Fruit fly (Drosophila melanogaster) whole organism, embryonic: Measurements from ENCODE around the gene Bub1.
A peak's percentile ranks its signal among the peaks of the same experiment; 100 is the strongest.

Source experiments
- CG11398 ChIP-seq: fragments of 200-800 bp; sonication (Bioruptor generic); optimal IDR thresholded peaks from 2 replicates; lab custom pipeline; 2016; ENCODE audit warnings: missing biosample characterization, missing genetic modification characterization
- CG13287 ChIP-seq: fragments of 200-800 bp; sonication (Bioruptor generic); IDR thresholded peaks from 2 replicates; pipeline ENCODE4 v1.3.6; 2022; ENCODE audit warnings: missing biosample characterization, missing genetic modification characterization; ENCODE audit not compliant: partially characterized antibody
- CG13894 ChIP-seq: fragments of 200-800 bp; sonication (Bioruptor generic); optimal IDR thresholded peaks from 3 replicates; lab custom pipeline; 2018; ENCODE audit warnings: missing biosample characterization, mild to moderate bottlenecking, missing genetic modification characterization, moderate library complexity
- CG15479 ChIP-seq: fragments of 200-800 bp; sonication (Bioruptor generic); optimal IDR thresholded peaks from 3 replicates; lab custom pipeline; 2019; ENCODE audit warnings: missing biosample characterization, mild to moderate bottlenecking, missing genetic modification characterization, moderate library complexity
- CG2678 ChIP-seq: fragments of 200-800 bp; sonication (Bioruptor generic); optimal IDR thresholded peaks from 3 replicates; lab custom pipeline; 2019; ENCODE audit warnings: missing biosample characterization, mild to moderate bottlenecking, missing genetic modification characterization, moderate library complexity
- CG30403 ChIP-seq: fragments of 200-800 bp; sonication (Bioruptor generic); optimal IDR thresholded peaks from 3 replicates; lab custom pipeline; 2016; ENCODE audit warnings: missing biosample characterization, missing genetic modification characterization
- CG3065 ChIP-seq: fragments of 200-800 bp; sonication (Bioruptor generic); optimal IDR thresholded peaks from 2 replicates; lab custom pipeline; 2016; ENCODE audit warnings: missing biosample characterization, missing genetic modification characterization
- CG34224 ChIP-seq: fragments of 200-800 bp; sonication (Bioruptor generic); IDR thresholded peaks from 3 replicates; pipeline ENCODE4 v1.3.6; 2022; ENCODE audit warnings: missing biosample characterization, missing genetic modification characterization; ENCODE audit not compliant: partially characterized antibody
- CG3838 ChIP-seq: fragments of 200-800 bp; sonication (Bioruptor generic); optimal IDR thresholded peaks from 3 replicates; lab custom pipeline; 2016; ENCODE audit warnings: missing biosample characterization, missing genetic modification characterization
- CG4282 ChIP-seq: fragments of 200-800 bp; sonication (Bioruptor generic); optimal IDR thresholded peaks from 2 replicates; lab custom pipeline; 2016; ENCODE audit warnings: missing biosample characterization, missing genetic modification characterization
- CG4328 ChIP-seq: fragments of 200-800 bp; sonication (Bioruptor generic); optimal IDR thresholded peaks from 3 replicates; lab custom pipeline; 2017; ENCODE audit warnings: missing biosample characterization, missing genetic modification reagents, missing genetic modification characterization
- CG4854 ChIP-seq: fragments of 200-800 bp; sonication (Bioruptor generic); optimal IDR thresholded peaks from 2 replicates; lab custom pipeline; 2016; ENCODE audit warnings: missing biosample characterization, missing genetic modification characterization, inconsistent platforms
- CG5180 ChIP-seq: fragments of 200-800 bp; sonication (Bioruptor generic); optimal IDR thresholded peaks from 3 replicates; lab custom pipeline; 2017; ENCODE audit warnings: missing biosample characterization, missing genetic modification characterization, mild to moderate bottlenecking, moderate library complexity, missing genetic modification reagents
- CG7928 ChIP-seq: fragments of 200-800 bp; sonication (Bioruptor generic); optimal IDR thresholded peaks from 2 replicates; lab custom pipeline; 2017; ENCODE audit warnings: missing biosample characterization, mild to moderate bottlenecking, missing genetic modification characterization
- CG8290 ChIP-seq, 3 experiments: fragments of 200-800 bp; sonication (Bioruptor generic); optimal IDR thresholded peaks; 2 replicates each; lab custom pipeline; 2016 to 2019; ENCODE audit warnings: missing biosample characterization in 3 of 3, missing genetic modification characterization in 3 of 3, mild to moderate bottlenecking in 2 of 3, moderate library complexity in 1 of 3
- CG8359 ChIP-seq: fragments of 200-800 bp; sonication (Bioruptor generic); optimal IDR thresholded peaks from 2 replicates; lab custom pipeline; 2017; ENCODE audit warnings: missing biosample characterization, mild to moderate bottlenecking, missing genetic modification characterization, borderline replicate concordance
- CHES-1-like ChIP-seq: fragments of 200-800 bp; sonication (Bioruptor generic); optimal IDR thresholded peaks from 2 replicates; lab custom pipeline; 2016; ENCODE audit warnings: missing biosample characterization, missing genetic modification characterization
- Camta ChIP-seq: fragments of 200-800 bp; sonication (Bioruptor generic); optimal IDR thresholded peaks from 2 replicates; lab custom pipeline; 2016; ENCODE audit warnings: missing biosample characterization, missing genetic modification characterization
- D19A ChIP-seq: fragments of 200-800 bp; optimal IDR thresholded peaks from 3 replicates; lab custom pipeline; 2019; ENCODE audit warnings: missing biosample characterization, mild to moderate bottlenecking, missing genetic modification characterization, moderate library complexity
- Dfd ChIP-seq, 2 experiments: fragments of >200 bp; optimal IDR thresholded peaks; 2 replicates each; lab custom pipeline; 2017; ENCODE audit warnings: missing biosample characterization in 2 of 2, missing genetic modification characterization in 2 of 2
- Oli ChIP-seq: fragments of 200-800 bp; sonication (Bioruptor generic); optimal IDR thresholded peaks from 2 replicates; lab custom pipeline; 2018; ENCODE audit warnings: missing biosample characterization, mild to moderate bottlenecking, missing genetic modification characterization, moderate library complexity
- Opbp ChIP-seq: fragments of 200-800 bp; sonication (Bioruptor generic); IDR thresholded peaks from 3 replicates; pipeline ENCODE4 v1.3.6; 2022; ENCODE audit warnings: missing biosample characterization, missing genetic modification characterization; ENCODE audit not compliant: partially characterized antibody
- Sin3A ChIP-seq: fragments of >200 bp; optimal IDR thresholded peaks from 2 replicates; lab custom pipeline; 2018
- Sox102F ChIP-seq: fragments of 200-800 bp; sonication (Bioruptor generic); optimal IDR thresholded peaks from 2 replicates; lab custom pipeline; 2018; ENCODE audit warnings: missing biosample characterization, mild to moderate bottlenecking, missing genetic modification characterization, moderate library complexity
- Tbp ChIP-seq: fragments of >200 bp; optimal IDR thresholded peaks from 2 replicates; lab custom pipeline; 2018; ENCODE audit warnings: missing biosample characterization, missing genetic modification characterization
- amos ChIP-seq: fragments of 200-800 bp; sonication (Bioruptor generic); IDR thresholded peaks from 2 replicates; pipeline ENCODE4 v1.3.6; 2022; ENCODE audit warnings: missing biosample characterization, missing genetic modification characterization; ENCODE audit not compliant: partially characterized antibody
- bbx ChIP-seq: fragments of 200-800 bp; sonication (Bioruptor generic); IDR thresholded peaks from 2 replicates; pipeline ENCODE4 v1.3.6; 2022; ENCODE audit warnings: missing biosample characterization, missing genetic modification characterization; ENCODE audit not compliant: partially characterized antibody
- bcd ChIP-seq: fragments of 200-800 bp; sonication (Bioruptor generic); optimal IDR thresholded peaks from 2 replicates; lab custom pipeline; 2017; ENCODE audit warnings: missing biosample characterization, mild to moderate bottlenecking, missing genetic modification characterization
- crp ChIP-seq, 2 experiments: fragments of 200-800 bp; sonication (Bioruptor generic); optimal IDR thresholded peaks; 2 replicates in 1 of 2; 3 replicates in 1 of 2; lab custom pipeline; 2017; ENCODE audit warnings: missing biosample characterization in 2 of 2, missing genetic modification characterization in 2 of 2, mild to moderate bottlenecking in 1 of 2, moderate library complexity in 1 of 2
- dati ChIP-seq: fragments of 200-800 bp; sonication (Bioruptor generic); IDR thresholded peaks from 2 replicates; pipeline ENCODE4 v1.3.6; 2022; ENCODE audit warnings: missing biosample characterization, missing genetic modification characterization
- dm ChIP-seq: fragments of 200-800 bp; sonication (Bioruptor generic); optimal IDR thresholded peaks from 3 replicates; lab custom pipeline; 2016; ENCODE audit warnings: missing biosample characterization, missing genetic modification characterization
- dmrt11E ChIP-seq: fragments of 200-800 bp; sonication (Bioruptor generic); optimal IDR thresholded peaks from 3 replicates; lab custom pipeline; 2018; ENCODE audit warnings: missing biosample characterization, mild to moderate bottlenecking, missing genetic modification characterization, moderate library complexity
- ewg ChIP-seq: fragments of 200-800 bp; sonication (Bioruptor generic); optimal IDR thresholded peaks from 3 replicates; lab custom pipeline; 2017; ENCODE audit warnings: mild to moderate bottlenecking, missing biosample characterization, missing genetic modification reagents, missing genetic modification characterization
- fd102C ChIP-seq: fragments of 200-800 bp; sonication (Bioruptor generic); optimal IDR thresholded peaks from 2 replicates; lab custom pipeline; 2018; ENCODE audit warnings: missing biosample characterization, mild to moderate bottlenecking, missing genetic modification characterization, moderate library complexity
- fd64A ChIP-seq: fragments of 200-800 bp; sonication (Bioruptor generic); optimal IDR thresholded peaks from 3 replicates; lab custom pipeline; 2018; ENCODE audit warnings: missing biosample characterization, mild to moderate bottlenecking, missing genetic modification characterization
- gro ChIP-seq: fragments of 200-800 bp; sonication (Bioruptor generic); optimal IDR thresholded peaks from 2 replicates; lab custom pipeline; 2016; ENCODE audit warnings: missing biosample characterization, missing genetic modification characterization
- gsb ChIP-seq: fragments of 200-800 bp; sonication (Bioruptor generic); IDR thresholded peaks from 2 replicates; pipeline ENCODE4 v1.3.6; 2022; ENCODE audit warnings: missing biosample characterization, missing genetic modification characterization
- ham ChIP-seq: fragments of 200-800 bp; sonication (Bioruptor generic); IDR thresholded peaks from 2 replicates; pipeline ENCODE4 v1.3.6; 2022; ENCODE audit warnings: missing biosample characterization, missing genetic modification characterization
- hkb ChIP-seq, 2 experiments: fragments of 200-800 bp in 1 of 2; fragments of >200 bp in 1 of 2; sonication (Bioruptor generic) in 1 of 2; IDR thresholded peaks in 1 of 2; optimal IDR thresholded peaks in 1 of 2; 2 replicates each; pipeline versions ENCODE4 v1.3.6 to Lab custom; 2017 to 2022; ENCODE audit warnings: missing biosample characterization in 1 of 2, missing genetic modification characterization in 1 of 2
- knrl ChIP-seq: fragments of 200-800 bp; sonication (Bioruptor generic); IDR thresholded peaks from 3 replicates; pipeline ENCODE4 v1.3.6; 2022; ENCODE audit warnings: missing biosample characterization, missing genetic modification characterization; ENCODE audit not compliant: partially characterized antibody
- lilli ChIP-seq: fragments of 200-800 bp; sonication (Bioruptor generic); optimal IDR thresholded peaks from 3 replicates; lab custom pipeline; 2016; ENCODE audit warnings: missing biosample characterization, missing genetic modification characterization
- nerfin-2 ChIP-seq: fragments of 200-800 bp; sonication (Bioruptor generic); IDR thresholded peaks from 2 replicates; pipeline ENCODE4 v1.3.6; 2022; ENCODE audit warnings: missing biosample characterization, missing genetic modification characterization; ENCODE audit not compliant: partially characterized antibody
- onecut ChIP-seq: fragments of 200-800 bp; sonication (Bioruptor generic); IDR thresholded peaks from 2 replicates; pipeline ENCODE4 v1.3.6; 2022; ENCODE audit warnings: missing biosample characterization, missing genetic modification characterization
- slbo ChIP-seq: fragments of 200-800 bp; sonication (Bioruptor generic); IDR thresholded peaks from 2 replicates; pipeline ENCODE4 v1.3.6; 2022; ENCODE audit warnings: missing biosample characterization, missing genetic modification characterization
- stwl ChIP-seq: fragments of 200-800 bp; sonication (Bioruptor generic); optimal IDR thresholded peaks from 3 replicates; lab custom pipeline; 2018; ENCODE audit warnings: missing biosample characterization, mild to moderate bottlenecking, missing genetic modification characterization, moderate library complexity
- tap ChIP-seq: fragments of 200-800 bp; optimal IDR thresholded peaks from 3 replicates; lab custom pipeline; 2019; ENCODE audit warnings: missing biosample characterization, mild to moderate bottlenecking, missing genetic modification characterization, moderate library complexity
- ttk ChIP-seq: fragments of 200-800 bp; sonication (Bioruptor generic); IDR thresholded peaks from 2 replicates; pipeline ENCODE4 v2.1.2; 2022; ENCODE audit warnings: missing biosample characterization, missing genetic modification characterization
- vnd ChIP-seq: fragments of 200-800 bp; sonication (Bioruptor generic); IDR thresholded peaks from 3 replicates; pipeline ENCODE4 v1.3.6; 2022; ENCODE audit warnings: missing biosample characterization, missing genetic modification characterization; ENCODE audit not compliant: partially characterized antibody
- wek ChIP-seq: fragments of 200-800 bp; sonication (Bioruptor generic); optimal IDR thresholded peaks from 3 replicates; lab custom pipeline; 2018; ENCODE audit warnings: missing biosample characterization, mild to moderate bottlenecking, missing genetic modification characterization, moderate library complexity

Gene Bub1

dm6 chr2L:5240520-5240919 lies 38.1 kb upstream of the Bub1 start (continued):
- TF ChIP-seq bbx (GFP tag; lab: Robert Waterston, UW) (peak; percentile 90), onecut (GFP tag; lab: Robert Waterston, UW) (no peak), wek (GFP tag; lab: Kevin White, UChicago) (no peak), vnd (GFP tag; lab: Robert Waterston, UW) (peak; percentile 70), CG4282 (GFP tag; lab: Kevin White, UChicago) (no peak), dm (GFP tag; lab: Kevin White, UChicago) (no peak), Opbp (GFP tag; lab: Robert Waterston, UW) (peak; percentile 92), Camta (no peak), knrl (GFP tag; lab: Robert Waterston, UW) (peak; percentile 70), nerfin-2 (peak; percentile 80), CG30403 (GFP tag; lab: Kevin White, UChicago) (no peak), amos (GFP tag; lab: Robert Waterston, UW) (peak; percentile 82), CG7928 (GFP tag; lab: Kevin White, UChicago) (no peak), CG13287 (peak; percentile 43; the same call in 1 of the 2 replicates), lilli (GFP tag; lab: Kevin White, UChicago) (no peak), gsb (GFP tag; lab: Robert Waterston, UW) (no peak), CG15479 (GFP tag; lab: Kevin White, UChicago) (no peak), ewg (GFP tag; lab: Kevin White, UChicago) (no peak), fd102C (GFP tag; lab: Kevin White, UChicago) (no peak), D19A (tag; lab: Kevin White, UChicago) (peak; percentile 50), CG5180 (GFP tag; lab: Kevin White, UChicago) (no peak), CG3065 (GFP tag; lab: Kevin White, UChicago) (no peak), Dfd (GFP tag; optimal IDR thresholded peaks at IDR 0.05; lab: Kevin White, UChicago) (no peak), CG13894 (tag; lab: Kevin White, UChicago) (no peak), Sin3A (no peak), CG4854 (GFP tag; lab: Kevin White, UChicago) (no peak), Tbp (GFP tag; lab: Kevin White, UChicago) (no peak), CG11398 (GFP tag; lab: Kevin White, UChicago) (no peak), CG34224 (GFP tag; lab: Robert Waterston, UW) (peak; percentile 54), stwl (tag; lab: Kevin White, UChicago) (no peak), gro (no peak), crp (GFP tag; optimal IDR thresholded peaks at IDR 0.05; lab: Kevin White, UChicago) (no peak), tap (tag; lab: Kevin White, UChicago) (peak; percentile 45), ham (no peak), CG3838 (GFP tag; lab: Kevin White, UChicago) (no peak), fd64A (no peak), CHES-1-like (GFP tag; lab: Kevin White, UChicago) (no peak), ttk (GFP tag; lab: Robert Waterston, UW) (no peak), dati (no peak), dmrt11E (tag; lab: Kevin White, UChicago) (no peak), CG8290 (GFP tag; optimal IDR thresholded peaks at IDR 0.05; lab: Kevin White, UChicago) (no peak), CG8290 (tag; optimal IDR thresholded peaks at IDR 0.05; lab: Kevin White, UChicago) (peak in 1 of 2 experiments; percentile 26), CG2678 (peak; percentile 23), slbo (GFP tag; lab: Robert Waterston, UW) (0 out of 2 replicates have a peak, but pooled peaks have one; percentile 30), hkb (optimal IDR thresholded peaks at IDR 0.05; lab: Kevin White, UChicago) (no peak), hkb (GFP tag; IDR thresholded peaks at IDR 0.05; lab: Robert Waterston, UW) (no peak), CG8359 (GFP tag; lab: Kevin White, UChicago) (peak; percentile 35), bcd (GFP tag; lab: Kevin White, UChicago) (no peak), CG4328 (no peak), Sox102F (no peak), Oli (tag; lab: Kevin White, UChicago) (no peak)
